Worm (Caenorhabditis elegans): Measurements from ENCODE around the gene F22B5.6.

ce11 chrII:8464448-8464898, 8.5 kb upstream of the F22B5.6 start, which contains the start of gene fars-3:
- TF ChIP-seq pha-4 (tag; optimal IDR thresholded peaks at IDR 0.05) (no peak), pqm-1 (tag; optimal IDR thresholded peaks at IDR 0.05) (no peak), ceh-31 (tag; optimal IDR thresholded peaks at IDR 0.05) (no peak), ceh-9 (tag; optimal IDR thresholded peaks at IDR 0.05) (no peak), ceh-34 (tag; optimal IDR thresholded peaks at IDR 0.05) (no peak), dve-1 (tag; optimal IDR thresholded peaks at IDR 0.05) (no peak), sox-4 (tag; optimal IDR thresholded peaks at IDR 0.05) (no peak), unc-42 (tag; optimal IDR thresholded peaks at IDR 0.05) (peak; percentile 24), hlh-15 (tag; optimal IDR thresholded peaks at IDR 0.05) (no peak), ceh-30 (tag; optimal IDR thresholded peaks at IDR 0.05) (no peak), nhr-11 (tag; optimal IDR thresholded peaks at IDR 0.05) (no peak)
